Fruit fly (Drosophila melanogaster) whole organism, pupa: Measurements from ENCODE around the gene CG5056.

ENCODE experiments used
- CG10348 ChIP-seq: fragments of 200-800 bp; sonication (Bioruptor generic); IDR thresholded peaks from 2 replicates; pipeline ENCODE4 v1.3.6; 2022; ENCODE audit warnings: missing biosample characterization, missing genetic modification characterization
- CG12605 ChIP-seq: fragments of 200-800 bp; sonication (Bioruptor generic); IDR thresholded peaks from 2 replicates; pipeline ENCODE4 v1.3.6; 2022; ENCODE audit warnings: missing biosample characterization, missing genetic modification characterization
- CG13204 ChIP-seq: fragments of 200-800 bp; sonication (Bioruptor generic); optimal IDR thresholded peaks from 2 replicates; lab custom pipeline; 2018; ENCODE audit warnings: missing biosample characterization, mild to moderate bottlenecking, missing genetic modification characterization, moderate library complexity
- CG14655 ChIP-seq: fragments of 200-800 bp; sonication (Bioruptor generic); optimal IDR thresholded peaks from 3 replicates; lab custom pipeline; 2017; ENCODE audit warnings: mild to moderate bottlenecking, missing biosample characterization, missing genetic modification reagents, missing genetic modification characterization
- CG15710 ChIP-seq: fragments of 200-800 bp; sonication (Bioruptor generic); optimal IDR thresholded peaks from 2 replicates; lab custom pipeline; 2018; ENCODE audit warnings: missing biosample characterization, mild to moderate bottlenecking, missing genetic modification characterization, moderate library complexity
- CG17806 ChIP-seq: fragments of 200-800 bp; sonication (Bioruptor generic); optimal IDR thresholded peaks from 2 replicates; lab custom pipeline; 2018; ENCODE audit warnings: missing biosample characterization, mild to moderate bottlenecking, missing genetic modification characterization, moderate library complexity
- CG32121 ChIP-seq: fragments of 200-800 bp; sonication (Bioruptor generic); IDR thresholded peaks from 2 replicates; pipeline ENCODE4 v1.3.6; 2022; ENCODE audit warnings: missing biosample characterization, missing genetic modification characterization
- CG34367 ChIP-seq: fragments of 200-800 bp; sonication (Bioruptor generic); optimal IDR thresholded peaks from 2 replicates; lab custom pipeline; 2018; ENCODE audit warnings: missing biosample characterization, mild to moderate bottlenecking, missing genetic modification characterization
- CG4496 ChIP-seq: fragments of 200-800 bp; sonication (Bioruptor generic); IDR thresholded peaks from 3 replicates; pipeline ENCODE4 v1.3.6; 2022; ENCODE audit warnings: missing biosample characterization, missing genetic modification characterization
- CG8159 ChIP-seq: fragments of 200-800 bp; sonication (Bioruptor generic); optimal IDR thresholded peaks from 3 replicates; lab custom pipeline; 2018; ENCODE audit warnings: missing biosample characterization, mild to moderate bottlenecking, missing genetic modification characterization, moderate library complexity
- CG8301 ChIP-seq: fragments of 200-800 bp; sonication (Bioruptor generic); optimal IDR thresholded peaks from 2 replicates; lab custom pipeline; 2018; ENCODE audit warnings: missing biosample characterization, mild to moderate bottlenecking, missing genetic modification characterization
- CG9948 ChIP-seq: fragments of 200-800 bp; sonication (Bioruptor generic); optimal IDR thresholded peaks from 2 replicates; lab custom pipeline; 2018; ENCODE audit warnings: missing biosample characterization, mild to moderate bottlenecking, missing genetic modification characterization, moderate library complexity
- D1 ChIP-seq: fragments of 200-800 bp; sonication (Bioruptor generic); optimal IDR thresholded peaks from 2 replicates; lab custom pipeline; 2018; ENCODE audit warnings: missing biosample characterization, mild to moderate bottlenecking, missing genetic modification characterization, moderate library complexity
- EcR ChIP-seq: fragments of 200-800 bp; sonication (Bioruptor generic); optimal IDR thresholded peaks from 3 replicates; lab custom pipeline; 2019; ENCODE audit warnings: missing biosample characterization, missing genetic modification characterization, mild to moderate bottlenecking, moderate library complexity, missing genetic modification reagents
- Ets98B ChIP-seq: fragments of 200-800 bp; sonication (Bioruptor generic); IDR thresholded peaks from 2 replicates; pipeline ENCODE4 v1.3.6; 2022; ENCODE audit warnings: missing biosample characterization, missing genetic modification characterization
- Pif1A ChIP-seq: fragments of 200-800 bp; sonication (Bioruptor generic); optimal IDR thresholded peaks from 3 replicates; lab custom pipeline; 2016; ENCODE audit warnings: missing biosample characterization, missing genetic modification characterization
- Pif1B ChIP-seq: fragments of 200-800 bp; sonication (Bioruptor generic); optimal IDR thresholded peaks from 3 replicates; lab custom pipeline; 2016; ENCODE audit warnings: missing biosample characterization, missing genetic modification characterization
- Snoo ChIP-seq: fragments of 200-800 bp; sonication (Bioruptor generic); optimal IDR thresholded peaks from 3 replicates; lab custom pipeline; 2017; ENCODE audit warnings: missing biosample characterization, mild to moderate bottlenecking, missing genetic modification characterization, inconsistent platforms
- fd96Ca ChIP-seq: fragments of 200-800 bp; sonication (Bioruptor generic); IDR thresholded peaks from 3 replicates; pipeline ENCODE4 v1.3.6; 2022; ENCODE audit warnings: missing biosample characterization, missing genetic modification characterization
- gl ChIP-seq: fragments of 200-800 bp; sonication (Bioruptor generic); optimal IDR thresholded peaks from 2 replicates; lab custom pipeline; 2018; ENCODE audit warnings: missing biosample characterization, mild to moderate bottlenecking, missing genetic modification characterization
- rn ChIP-seq: fragments of 200-800 bp; sonication (Bioruptor generic); IDR thresholded peaks from 2 replicates; pipeline ENCODE4 v1.3.6; 2022; ENCODE audit warnings: missing biosample characterization, missing genetic modification characterization

Gene CG5056

dm6 chr2L:10386208-10386805 is 19.8 kb downstream of the CG5056 start, which contains the start of the genes Cdk1 and mRpS7:
Gene Cdk1 (minus strand): TSS chr2L:10386262.
Gene mRpS7 (plus strand): TSS chr2L:10386662.
- peak; percentile 70; the same call in 2 of the 3 replicates for TF ChIP-seq CG4496
- peak; percentile 73 for TF ChIP-seq CG8159 (tag; lab: Kevin White, UChicago)
- TF ChIP-seq EcR (GFP tag; lab: Kevin White, UChicago) = no peak
- TF ChIP-seq Ets98B = peak; percentile 46
- no peak for TF ChIP-seq gl (tag; lab: Kevin White, UChicago)
- TF ChIP-seq Pif1A (GFP tag; lab: Kevin White, UChicago) = peak; percentile 39
- peak; percentile 62 for TF ChIP-seq Snoo (tag; lab: Kevin White, UChicago)
- peak; percentile 66 for TF ChIP-seq CG17806 (tag; lab: Kevin White, UChicago)
- TF ChIP-seq Pif1B (GFP tag; lab: Kevin White, UChicago) = no peak
- peak; percentile 71 for TF ChIP-seq CG9948
- TF ChIP-seq CG32121 (GFP tag; lab: Robert Waterston, UW) = peak; percentile 45; the same call in 1 of the 2 replicates
- TF ChIP-seq CG10348 (GFP tag; lab: Robert Waterston, UW) = no peak
- no peak for TF ChIP-seq rn (GFP tag; lab: Robert Waterston, UW)
- no peak for TF ChIP-seq CG13204 (GFP tag; lab: Kevin White, UChicago)
- TF ChIP-seq CG8301 (tag; lab: Kevin White, UChicago) = peak; percentile 55
- no peak; the same call in 1 of the 2 replicates for TF ChIP-seq CG12605 (GFP tag; lab: Robert Waterston, UW)
- TF ChIP-seq CG34367 (tag; lab: Kevin White, UChicago) = peak; percentile 43
- no peak for TF ChIP-seq CG14655
- TF ChIP-seq fd96Ca (GFP tag; lab: Robert Waterston, UW) = no peak
- TF ChIP-seq CG15710 (tag; lab: Kevin White, UChicago) = peak; percentile 61
- no peak for TF ChIP-seq D1 (tag; lab: Kevin White, UChicago)

DNA sequence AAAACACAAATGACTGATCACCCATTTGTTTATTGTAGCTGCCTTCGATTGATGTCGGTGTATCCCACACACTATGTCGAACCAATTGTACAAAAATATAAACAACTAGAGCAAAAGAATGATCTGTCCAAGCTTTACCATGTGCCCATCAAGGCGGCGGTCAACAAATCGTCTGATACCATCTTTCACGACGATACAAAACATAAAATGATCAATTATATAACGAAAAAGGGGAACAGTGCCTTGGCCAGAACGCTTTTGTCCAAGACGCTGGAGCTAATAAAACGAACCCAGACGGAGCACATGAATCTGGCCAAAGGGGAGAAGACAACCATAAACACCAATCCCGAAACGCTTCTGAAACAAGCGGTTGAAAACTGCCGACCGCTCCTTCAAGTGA is 20.3 kb downstream of the CG5056 start:
- TF ChIP-seq D1 (tag; lab: Kevin White, UChicago) (no peak), CG15710 (tag; lab: Kevin White, UChicago) (no peak), fd96Ca (GFP tag; lab: Robert Waterston, UW) (no peak), CG8301 (tag; lab: Kevin White, UChicago) (no peak), CG4496 (no peak), CG12605 (GFP tag; lab: Robert Waterston, UW) (no peak), Pif1B (GFP tag; lab: Kevin White, UChicago) (no peak), Snoo (tag; lab: Kevin White, UChicago) (no peak), CG9948 (no peak), CG14655 (no peak), CG10348 (GFP tag; lab: Robert Waterston, UW) (no peak), CG13204 (GFP tag; lab: Kevin White, UChicago) (no peak), Ets98B (no peak), EcR (GFP tag; lab: Kevin White, UChicago) (no peak), gl (tag; lab: Kevin White, UChicago) (no peak)

DNA sequence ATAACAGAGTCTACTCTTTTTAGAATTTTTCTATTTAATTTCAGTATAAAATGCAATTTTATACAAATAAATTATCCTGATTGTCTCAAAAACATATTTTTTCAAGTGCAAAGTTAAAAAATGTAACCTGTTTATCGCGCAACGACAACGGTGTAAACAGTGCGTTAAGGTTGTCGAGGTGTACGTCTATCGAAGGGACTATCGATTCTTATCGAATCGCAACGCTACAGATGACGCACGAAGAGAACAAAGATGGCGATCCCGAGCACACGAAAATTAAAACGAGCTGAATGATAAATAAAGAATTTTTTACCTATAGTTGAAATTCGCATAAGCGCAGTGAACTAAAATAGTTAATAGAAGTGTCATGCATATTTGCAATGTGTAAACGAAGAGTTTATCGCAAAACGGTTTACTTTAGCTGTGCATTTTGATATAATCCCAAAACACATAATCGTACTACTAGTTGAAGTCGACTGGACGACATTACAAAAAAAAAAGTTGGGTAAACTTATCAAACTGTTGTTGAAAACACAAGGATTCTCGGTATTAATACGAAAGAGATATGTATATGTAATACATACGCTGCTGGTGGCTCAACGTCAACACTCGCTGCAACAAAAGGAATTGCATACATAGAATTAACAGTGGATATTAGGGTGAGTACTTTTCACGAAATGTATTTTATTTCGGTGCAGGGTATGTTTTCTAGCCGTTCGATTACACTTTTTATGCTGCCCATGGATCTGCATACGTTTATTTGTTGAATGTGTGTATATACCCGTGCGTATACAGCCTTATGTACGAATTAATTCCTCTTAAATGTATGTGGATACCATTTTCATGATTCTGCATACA is 21.6 kb downstream of the CG5056 start, which contains the start of gene da:
Gene da (plus strand): TSS at position 237 of the 858 bp plus-strand sequence.
- TF ChIP-seq CG8301 (tag; lab: Kevin White, UChicago) (peak; percentile 16), D1 (tag; lab: Kevin White, UChicago) (peak; percentile 72), Pif1A (GFP tag; lab: Kevin White, UChicago) (peak; percentile 45), CG12605 (GFP tag; lab: Robert Waterston, UW) (peak; percentile 28), fd96Ca (GFP tag; lab: Robert Waterston, UW) (no peak), CG8159 (tag; lab: Kevin White, UChicago) (peak; percentile 31), Ets98B (peak; percentile 67), CG14655 (no peak), rn (GFP tag; lab: Robert Waterston, UW) (no peak), CG32121 (GFP tag; lab: Robert Waterston, UW) (peak; percentile 61; the same call in 1 of the 2 replicates), EcR (GFP tag; lab: Kevin White, UChicago) (no peak), Pif1B (GFP tag; lab: Kevin White, UChicago) (no peak), CG17806 (tag; lab: Kevin White, UChicago) (peak; percentile 31), CG10348 (GFP tag; lab: Robert Waterston, UW) (no peak), Snoo (tag; lab: Kevin White, UChicago) (peak; percentile 41), CG15710 (tag; lab: Kevin White, UChicago) (peak; percentile 39), CG34367 (tag; lab: Kevin White, UChicago) (peak; percentile 17), CG4496 (peak; percentile 65; the same call in 2 of the 3 replicates), CG9948 (peak; percentile 32), gl (tag; lab: Kevin White, UChicago) (no peak), CG13204 (GFP tag; lab: Kevin White, UChicago) (no peak)

DNA sequence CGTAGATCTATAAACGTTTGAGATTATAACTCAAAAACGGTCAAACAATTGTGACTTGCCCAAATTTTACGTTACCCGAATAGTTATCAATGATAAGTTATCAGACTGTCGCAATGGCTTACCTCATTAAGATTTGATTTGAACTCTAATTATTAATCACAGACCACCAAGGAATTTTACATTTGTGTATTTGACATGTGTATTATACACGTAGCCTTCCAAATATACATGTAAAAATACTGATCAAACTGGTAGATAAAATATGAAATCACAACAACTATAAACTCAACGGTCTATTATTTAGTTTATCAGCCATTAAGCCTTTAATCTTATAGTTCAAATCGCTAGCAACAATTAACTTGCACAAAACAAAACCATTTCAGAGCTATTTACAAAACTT is 27.0 kb downstream of the CG5056 start:
- TF ChIP-seq fd96Ca (GFP tag; lab: Robert Waterston, UW) = no peak
- TF ChIP-seq, all 21 proteins: peak for 0

- no peak for TF ChIP-seq CG9948
- TF ChIP-seq fd96Ca (GFP tag; lab: Robert Waterston, UW) = no peak
- TF ChIP-seq D1 (tag; lab: Kevin White, UChicago) = no peak
- no peak for TF ChIP-seq CG17806 (tag; lab: Kevin White, UChicago)
- no peak for TF ChIP-seq CG32121 (GFP tag; lab: Robert Waterston, UW)
- TF ChIP-seq CG14655 = no peak
- TF ChIP-seq CG34367 (tag; lab: Kevin White, UChicago) = no peak
- no peak for TF ChIP-seq CG12605 (GFP tag; lab: Robert Waterston, UW)
- no peak for TF ChIP-seq Pif1B (GFP tag; lab: Kevin White, UChicago)
- no peak for TF ChIP-seq CG4496
- no peak for TF ChIP-seq CG15710 (tag; lab: Kevin White, UChicago)
Measured at dm6 chr2L:10395035-10395434, 28.5 kb downstream of the CG5056 start.
